Worm (Caenorhabditis elegans): Measurements from ENCODE around the gene sumv-1.

Gene sumv-1

DNA sequence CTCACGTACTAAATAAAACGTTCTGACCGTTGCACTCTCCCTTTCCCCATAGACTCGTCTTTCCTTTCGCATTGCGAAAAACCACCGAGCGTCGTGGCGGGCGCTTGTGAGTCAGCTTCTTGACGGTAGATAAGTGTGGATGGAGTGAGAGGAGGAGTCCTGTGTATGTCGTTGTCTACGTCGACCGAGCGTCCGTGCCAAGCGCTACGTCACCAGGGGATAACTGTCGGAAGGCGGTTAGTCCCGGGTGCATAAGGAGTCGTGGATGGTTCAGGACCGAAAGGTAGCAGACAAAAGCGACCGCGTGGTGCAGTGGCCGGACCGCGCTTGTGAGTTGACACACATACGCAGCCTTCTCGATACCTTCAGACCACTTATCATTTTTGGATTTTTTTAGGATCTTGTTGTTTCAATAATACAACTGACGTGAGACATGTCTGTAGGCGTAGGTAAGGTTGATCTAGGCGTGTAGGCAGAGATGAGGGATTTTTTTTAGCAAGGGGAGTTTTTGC lies 42.8 kb downstream of the sumv-1 start (continued):
- TF ChIP-seq B0261.1 (tag; optimal IDR thresholded peaks at IDR 0.05) (peak; percentile 68), nhr-80 (tag; optimal IDR thresholded peaks at IDR 0.05) (peak; percentile 82), F10E7.11 (tag; optimal IDR thresholded peaks at IDR 0.05) (peak; percentile 49), F57C9.4 (tag; optimal IDR thresholded peaks at IDR 0.05) (peak; percentile 70), lin-54 (GFP tag; optimal IDR thresholded peaks at IDR 0.05) (peak; percentile 65), rec-8 (tag; optimal IDR thresholded peaks at IDR 0.05) (peak in 1 of 2 experiments; percentile 28), ztf-18 (tag; optimal IDR thresholded peaks at IDR 0.05) (peak; percentile 78), chd-7 (tag; optimal IDR thresholded peaks at IDR 0.05) (peak; percentile 79), ztf-26 (tag; optimal IDR thresholded peaks at IDR 0.05) (peak; percentile 79), ztf-25 (GFP tag; IDR thresholded peaks at IDR 0.05) (0 out of 2 replicates have a peak, but pooled peaks have one; percentile 47), ztf-3 (GFP tag; optimal IDR thresholded peaks at IDR 0.05) (peak; percentile 35), ceh-91 (GFP tag; IDR thresholded peaks at IDR 0.05) (peak; percentile 62; the same call in 1 of the 2 replicates), fkh-3 (tag; optimal IDR thresholded peaks at IDR 0.05) (peak; percentile 83), xnd-1 (tag; optimal IDR thresholded peaks at IDR 0.05) (peak; percentile 18), D2030.7 (GFP tag; IDR thresholded peaks at IDR 0.05) (peak; percentile 92), F33H1.4 (GFP tag; IDR thresholded peaks at IDR 0.05) (peak; percentile 61), madf-10 (tag; optimal IDR thresholded peaks at IDR 0.05) (peak; percentile 80), C06A6.2 (GFP tag; conservative IDR thresholded peaks at IDR 0.05) (peak; percentile 59), lin-40 (tag; optimal IDR thresholded peaks at IDR 0.05) (peak; percentile 72), snpc-4 (GFP tag; optimal IDR thresholded peaks at IDR 0.05) (peak; percentile 31), snpc-4 (tag; optimal IDR thresholded peaks at IDR 0.05) (peak in 2 of 4 experiments; percentile 15 to 60), atf-7 (tag; optimal IDR thresholded peaks at IDR 0.05) (peak; percentile 71), tbp1 (GFP tag; optimal IDR thresholded peaks at IDR 0.05) (peak; percentile 81), dox-1 (GFP tag; IDR thresholded peaks at IDR 0.05) (peak; percentile 96; the same call in 1 of the 2 replicates), hmg-20 (GFP tag; IDR thresholded peaks at IDR 0.05) (peak; percentile 20; the same call in 1 of the 2 replicates), mcd-1 (GFP tag; IDR thresholded peaks at IDR 0.05) (peak; percentile 79), dpff-1 (tag; optimal IDR thresholded peaks at IDR 0.05) (peak; percentile 64), nhr-27 (tag; optimal IDR thresholded peaks at IDR 0.05) (peak; percentile 46)

DNA sequence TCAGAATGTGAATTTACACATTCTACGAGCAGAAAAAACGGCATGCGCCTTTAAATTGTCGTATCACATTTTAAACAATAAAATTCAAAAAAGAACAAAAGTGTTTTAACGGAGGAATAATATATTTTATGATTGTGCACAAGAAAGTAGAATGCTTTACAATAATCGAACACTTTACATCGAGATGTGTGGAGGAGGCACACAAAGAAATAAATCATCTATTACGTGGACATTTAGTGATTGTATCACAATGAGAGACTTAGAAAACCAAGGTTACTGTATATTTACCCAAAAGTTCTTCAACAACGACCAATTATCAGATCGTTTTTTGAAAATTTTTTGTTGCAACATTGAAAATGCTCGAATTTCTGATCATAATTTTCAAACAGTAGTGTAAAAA lies 43.7 kb downstream of the sumv-1 start:
- TF ChIP-seq nfya-2 (GFP tag; IDR thresholded peaks at IDR 0.05) (no peak), F52B5.7 (tag; optimal IDR thresholded peaks at IDR 0.05) (no peak), Y67H2A.10 (GFP tag; conservative IDR thresholded peaks at IDR 0.05) (no peak), repo-1 (tag; optimal IDR thresholded peaks at IDR 0.05) (no peak), akir-1 (GFP tag; optimal IDR thresholded peaks at IDR 0.05) (no peak), Y79H2A.3 (GFP tag; conservative IDR thresholded peaks at IDR 0.05) (no peak), lin-26 (GFP tag; IDR thresholded peaks at IDR 0.05) (no peak), efl-1 (GFP tag; optimal IDR thresholded peaks at IDR 0.05) (no peak), madf-8 (GFP tag; conservative IDR thresholded peaks at IDR 0.05) (no peak), ceh-27 (GFP tag; optimal IDR thresholded peaks at IDR 0.05) (no peak), F37B4.10 (GFP tag; IDR thresholded peaks at IDR 0.05) (no peak), K11D2.4 (GFP tag; IDR thresholded peaks at IDR 0.05) (no peak), ceh-91 (GFP tag; IDR thresholded peaks at IDR 0.05) (no peak), bed-1 (GFP tag; IDR thresholded peaks at IDR 0.05) (no peak), nhr-179 (tag; optimal IDR thresholded peaks at IDR 0.05) (no peak), egl-44 (GFP tag; IDR thresholded peaks at IDR 0.05) (no peak), nhr-27 (tag; optimal IDR thresholded peaks at IDR 0.05) (no peak), nhr-80 (tag; optimal IDR thresholded peaks at IDR 0.05) (no peak), F55B11.4 (tag; optimal IDR thresholded peaks at IDR 0.05; ENCODE audit: borderline replicate concordance, insufficient read depth) (no peak)

Measured in whole organism, young adult.